Fruit fly (Drosophila melanogaster): ENCODE measurements around the gene CtIP.

Gene CtIP

DNA sequence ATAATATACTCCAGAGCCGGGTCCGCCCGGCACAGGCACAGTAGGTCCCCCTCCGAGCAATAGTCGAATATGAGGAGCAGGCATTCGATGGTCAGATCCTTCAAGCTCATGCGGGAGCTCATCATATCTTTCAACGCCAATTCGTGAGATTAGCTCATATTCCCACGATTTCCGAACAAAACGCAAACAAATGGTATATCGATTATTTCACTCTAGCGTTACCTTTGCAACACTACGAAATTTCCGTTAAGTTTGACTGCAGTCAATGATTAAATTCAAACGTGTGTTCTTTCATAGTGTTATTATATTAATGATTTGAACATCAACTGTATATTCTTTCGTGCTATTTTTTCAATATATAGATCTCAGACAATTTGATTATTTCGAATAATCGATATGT lies 42.7 kb upstream of the CtIP start, which contains the start of gene CG33969 (continued):
- no peak for TF ChIP-seq CG32532 (GFP tag; IDR thresholded peaks at IDR 0.05)
- no peak for TF ChIP-seq CG17568 (GFP tag; optimal IDR thresholded peaks at IDR 0.05)
- TF ChIP-seq mam (GFP tag; optimal IDR thresholded peaks at IDR 0.05): no peak
- TF ChIP-seq NC2α (GFP tag; optimal IDR thresholded peaks at IDR 0.05): no peak
- TF ChIP-seq phol (tag; optimal IDR thresholded peaks at IDR 0.05): no peak
- TF ChIP-seq sqz (GFP tag; optimal IDR thresholded peaks at IDR 0.05): no peak
- no peak for TF ChIP-seq sisA (GFP tag; IDR thresholded peaks at IDR 0.05)
- TF ChIP-seq CG3838 (GFP tag; optimal IDR thresholded peaks at IDR 0.05): no peak
- no peak for TF ChIP-seq CG16863 (GFP tag; optimal IDR thresholded peaks at IDR 0.05)
- TF ChIP-seq CG16813 (GFP tag; IDR thresholded peaks at IDR 0.05; ENCODE audit: partially characterized antibody): no peak
- no peak for TF ChIP-seq vnd (GFP tag; IDR thresholded peaks at IDR 0.05; ENCODE audit: partially characterized antibody)
- TF ChIP-seq CG15696 (tag; optimal IDR thresholded peaks at IDR 0.05): no peak
- TF ChIP-seq CHES-1-like (GFP tag; optimal IDR thresholded peaks at IDR 0.05): no peak
- no peak for TF ChIP-seq ci (GFP tag; IDR thresholded peaks at IDR 0.05)
- no peak for TF ChIP-seq CG1233 (GFP tag; optimal IDR thresholded peaks at IDR 0.05)
- TF ChIP-seq CG8290 (GFP tag; optimal IDR thresholded peaks at IDR 0.05): no peak
- TF ChIP-seq CG8290 (tag; optimal IDR thresholded peaks at IDR 0.05): peak in 1 of 2 experiments; percentile 40
- TF ChIP-seq CkIIα-i1 (GFP tag; IDR thresholded peaks at IDR 0.05): no peak
- TF ChIP-seq D19A (tag; optimal IDR thresholded peaks at IDR 0.05): no peak
- peak; percentile 55; the same call in 1 of the 2 replicates for TF ChIP-seq Scr (GFP tag; IDR thresholded peaks at IDR 0.05; ENCODE audit: partially characterized antibody)
- no peak for TF ChIP-seq CG12744 (GFP tag; optimal IDR thresholded peaks at IDR 0.05)
- no peak for TF ChIP-seq CG32767 (GFP tag; IDR thresholded peaks at IDR 0.05)
- TF ChIP-seq CG10267 (tag; optimal IDR thresholded peaks at IDR 0.05): peak; percentile 94
- no peak for TF ChIP-seq exex (tag; optimal IDR thresholded peaks at IDR 0.05)
- TF ChIP-seq gem (tag; optimal IDR thresholded peaks at IDR 0.05): no peak
- TF ChIP-seq CG10462 (GFP tag; optimal IDR thresholded peaks at IDR 0.05): no peak
- TF ChIP-seq danr (GFP tag; IDR thresholded peaks at IDR 0.05): no peak
- no peak for TF ChIP-seq PHDP (tag; optimal IDR thresholded peaks at IDR 0.05)
- TF ChIP-seq rib (GFP tag; IDR thresholded peaks at IDR 0.05): no peak
- TF ChIP-seq Side (GFP tag; optimal IDR thresholded peaks at IDR 0.05): no peak
- no peak for TF ChIP-seq salm (tag; optimal IDR thresholded peaks at IDR 0.05)
- no peak for TF ChIP-seq Hmr (GFP tag; optimal IDR thresholded peaks at IDR 0.05)
- peak; percentile 58 for TF ChIP-seq YL-1 (GFP tag; optimal IDR thresholded peaks at IDR 0.05)
- peak in 1 of 2 experiments; percentile 35 for TF ChIP-seq crp (GFP tag; optimal IDR thresholded peaks at IDR 0.05)
- no peak for TF ChIP-seq Aef1 (GFP tag; IDR thresholded peaks at IDR 0.05)
- peak; percentile 16 for TF ChIP-seq CG2120 (GFP tag; optimal IDR thresholded peaks at IDR 0.05)
- TF ChIP-seq HmgD (GFP tag; optimal IDR thresholded peaks at IDR 0.05): no peak
- TF ChIP-seq gcm2 (GFP tag; optimal IDR thresholded peaks at IDR 0.05): no peak
- no peak for TF ChIP-seq run (tag; optimal IDR thresholded peaks at IDR 0.05)
- peak; percentile 28 for TF ChIP-seq HmgZ (tag; optimal IDR thresholded peaks at IDR 0.05)
- TF ChIP-seq ewg (GFP tag; optimal IDR thresholded peaks at IDR 0.05): no peak
- TF ChIP-seq otp (GFP tag; IDR thresholded peaks at IDR 0.05): no peak
- no peak for TF ChIP-seq Sin3A (optimal IDR thresholded peaks at IDR 0.05)
- TF ChIP-seq grn (GFP tag; optimal IDR thresholded peaks at IDR 0.05): no peak
- TF ChIP-seq CG7271 (tag; optimal IDR thresholded peaks at IDR 0.05): no peak
- TF ChIP-seq caup (GFP tag; optimal IDR thresholded peaks at IDR 0.05; ENCODE audit: severe bottlenecking): no peak
- TF ChIP-seq Myb (GFP tag; optimal IDR thresholded peaks at IDR 0.05): peak; percentile 96
- no peak for TF ChIP-seq twi (tag; optimal IDR thresholded peaks at IDR 0.05)
- TF ChIP-seq CG8089 (GFP tag; optimal IDR thresholded peaks at IDR 0.05): no peak
- TF ChIP-seq CG11504 (tag; optimal IDR thresholded peaks at IDR 0.05): peak; percentile 29
- no peak for TF ChIP-seq CG3065 (GFP tag; optimal IDR thresholded peaks at IDR 0.05)
- TF ChIP-seq CG10209 (GFP tag; optimal IDR thresholded peaks at IDR 0.05): no peak
